Fruit fly (Drosophila melanogaster): ENCODE measurements around the gene CG18418.

Gene CG18418

dm6 chr3L:4689970-4690369, at the start of gene CG18418:
CG18418 (minus strand) TSS chr3L:4690070.
- TF ChIP-seq pan (optimal IDR thresholded peaks at IDR 0.05) (no peak), Dll (optimal IDR thresholded peaks at IDR 0.05) (no peak)

dm6 chr3L:4736643-4737042, 46.8 kb upstream of the CG18418 start:
- TF ChIP-seq usp (GFP tag; optimal IDR thresholded peaks at IDR 0.05) (no peak), pan (optimal IDR thresholded peaks at IDR 0.05) (no peak), EcR (GFP tag; optimal IDR thresholded peaks at IDR 0.05) (no peak), psq (optimal IDR thresholded peaks at IDR 0.05) (no peak)

- TF ChIP-seq pan (optimal IDR thresholded peaks at IDR 0.05) (no peak), usp (GFP tag; optimal IDR thresholded peaks at IDR 0.05) (no peak), EcR (GFP tag; optimal IDR thresholded peaks at IDR 0.05) (no peak), psq (optimal IDR thresholded peaks at IDR 0.05) (no peak), CG8478 (optimal IDR thresholded peaks at IDR 0.05) (no peak), Dll (optimal IDR thresholded peaks at IDR 0.05) (no peak)
These were observed 41.8 kb upstream of the CG18418 start for dm6 chr3L:4731687-4732086.

DNA sequence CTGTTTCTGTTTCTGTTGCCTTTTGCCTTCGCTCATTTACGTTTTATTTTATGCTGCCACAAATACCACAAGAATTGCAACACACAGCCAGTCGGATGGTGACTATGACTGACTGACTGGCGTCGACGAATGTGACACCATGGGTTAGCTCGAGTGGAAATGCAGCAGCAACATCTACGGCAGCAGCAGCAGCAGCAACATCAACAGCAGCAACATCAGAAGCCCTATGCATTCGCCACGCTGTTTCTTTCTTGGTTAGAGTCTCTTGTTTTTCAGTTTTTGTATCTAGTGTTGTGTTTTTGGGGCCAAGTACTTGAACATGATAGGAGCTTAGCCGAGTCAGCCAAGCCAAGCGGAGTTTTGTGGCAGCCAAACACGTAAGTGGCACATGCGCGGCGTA, 39.9 kb upstream of the CG18418 start:
- no peak for TF ChIP-seq pan (optimal IDR thresholded peaks at IDR 0.05)
- TF ChIP-seq psq (optimal IDR thresholded peaks at IDR 0.05): no peak
- no peak for TF ChIP-seq usp (GFP tag; optimal IDR thresholded peaks at IDR 0.05)
- no peak for TF ChIP-seq EcR (GFP tag; optimal IDR thresholded peaks at IDR 0.05)
- TF ChIP-seq Dll (optimal IDR thresholded peaks at IDR 0.05): no peak
- no peak for TF ChIP-seq CG8478 (optimal IDR thresholded peaks at IDR 0.05)

- no peak for TF ChIP-seq CG8478 (optimal IDR thresholded peaks at IDR 0.05)
- TF ChIP-seq psq (optimal IDR thresholded peaks at IDR 0.05): no peak
- no peak for TF ChIP-seq EcR (GFP tag; optimal IDR thresholded peaks at IDR 0.05)
- no peak for TF ChIP-seq Dll (optimal IDR thresholded peaks at IDR 0.05)
- no peak for TF ChIP-seq usp (GFP tag; optimal IDR thresholded peaks at IDR 0.05)
- TF ChIP-seq pan (optimal IDR thresholded peaks at IDR 0.05): no peak
These were observed 32.0 kb upstream of the CG18418 start for dm6 chr3L:4721886-4722285.

DNA sequence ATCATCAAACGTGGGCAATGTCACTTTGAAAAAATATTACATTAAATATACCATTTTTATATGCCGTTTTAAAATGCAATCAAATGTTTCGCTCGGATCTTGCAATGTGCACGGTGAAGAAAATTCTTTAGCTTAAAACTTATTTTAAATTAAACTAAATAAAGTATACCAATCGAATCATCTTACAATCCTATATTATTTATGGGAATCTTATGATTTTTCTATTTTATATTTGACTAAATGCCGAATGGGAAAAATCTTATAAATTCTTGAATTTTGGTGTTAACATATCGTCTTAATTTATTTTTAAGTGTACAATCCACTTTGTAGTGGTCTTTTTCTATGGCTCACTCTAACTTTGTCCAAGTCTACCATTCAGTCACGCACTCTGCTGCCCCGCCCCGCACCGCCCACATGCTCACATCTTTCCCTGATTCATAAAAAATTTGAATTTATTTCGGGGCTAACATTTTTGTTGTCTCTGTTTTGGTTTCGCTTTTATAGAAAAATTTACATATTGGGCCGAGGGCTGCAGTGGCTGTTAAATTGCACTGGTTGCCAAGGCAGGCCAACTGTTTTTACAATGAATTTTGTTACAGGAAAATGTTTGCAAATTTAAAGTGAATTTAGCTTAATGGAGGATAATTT, 30.8 kb upstream of the CG18418 start:
- no peak for TF ChIP-seq pan (optimal IDR thresholded peaks at IDR 0.05)

- TF ChIP-seq pan (optimal IDR thresholded peaks at IDR 0.05): no peak
- TF ChIP-seq CG8478 (optimal IDR thresholded peaks at IDR 0.05): no peak
- TF ChIP-seq EcR (GFP tag; optimal IDR thresholded peaks at IDR 0.05): peak in 1 of 2 experiments; percentile 44
These were observed 29.9 kb upstream of the CG18418 start for dm6 chr3L:4719743-4720142.

DNA sequence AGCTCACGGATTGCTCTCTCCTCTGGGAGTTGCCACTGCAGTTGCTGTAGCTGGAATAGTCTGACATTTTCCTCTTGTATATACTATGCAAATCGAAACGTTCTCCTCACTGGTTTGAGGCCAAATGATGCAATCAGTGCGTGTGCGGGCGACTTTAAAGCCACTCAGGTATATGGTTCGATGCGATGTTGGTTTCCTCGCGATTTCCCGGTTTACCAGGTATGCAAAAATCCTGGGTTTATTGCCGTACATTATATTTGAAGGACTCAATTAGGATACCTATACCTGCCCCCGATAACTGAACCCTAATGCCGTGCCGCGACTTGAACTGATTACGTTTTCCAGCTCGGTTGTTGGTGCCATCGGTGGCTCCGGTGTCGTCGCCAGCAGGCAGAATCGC, 19.9 kb upstream of the CG18418 start, which contains the start of gene CG13712:
Gene CG13712, minus strand, starts transcription at position 101 of the 400 bp plus-strand sequence.
- TF ChIP-seq pan (optimal IDR thresholded peaks at IDR 0.05) (no peak), EcR (GFP tag; optimal IDR thresholded peaks at IDR 0.05) (no peak), usp (GFP tag; optimal IDR thresholded peaks at IDR 0.05) (no peak), Dll (optimal IDR thresholded peaks at IDR 0.05) (no peak), CG8478 (optimal IDR thresholded peaks at IDR 0.05) (no peak), psq (optimal IDR thresholded peaks at IDR 0.05) (no peak)

DNA sequence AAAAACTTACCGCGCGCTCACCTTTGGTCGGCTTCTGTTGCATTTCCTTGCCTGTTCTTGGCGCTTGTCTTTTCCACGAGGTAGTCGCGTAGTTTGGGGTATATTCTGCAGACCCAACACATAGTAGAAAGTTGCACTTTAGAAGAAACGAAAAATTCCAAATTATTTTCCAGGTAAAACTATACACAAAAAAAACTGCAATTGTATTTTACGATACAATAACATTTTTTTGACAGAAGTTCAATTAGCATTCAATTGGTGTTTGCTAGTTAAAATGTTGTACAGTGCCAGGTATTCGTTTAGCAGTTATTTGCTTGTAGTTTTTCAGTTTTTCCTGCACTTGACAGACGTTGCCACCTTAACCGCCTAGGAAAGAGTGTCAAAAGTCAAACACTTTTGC, 18.7 kb upstream of the CG18418 start:
- TF ChIP-seq EcR (GFP tag; optimal IDR thresholded peaks at IDR 0.05) (no peak), psq (optimal IDR thresholded peaks at IDR 0.05) (no peak), pan (optimal IDR thresholded peaks at IDR 0.05) (no peak), CG8478 (optimal IDR thresholded peaks at IDR 0.05) (no peak), Dll (optimal IDR thresholded peaks at IDR 0.05) (no peak), usp (GFP tag; optimal IDR thresholded peaks at IDR 0.05) (no peak)

DNA sequence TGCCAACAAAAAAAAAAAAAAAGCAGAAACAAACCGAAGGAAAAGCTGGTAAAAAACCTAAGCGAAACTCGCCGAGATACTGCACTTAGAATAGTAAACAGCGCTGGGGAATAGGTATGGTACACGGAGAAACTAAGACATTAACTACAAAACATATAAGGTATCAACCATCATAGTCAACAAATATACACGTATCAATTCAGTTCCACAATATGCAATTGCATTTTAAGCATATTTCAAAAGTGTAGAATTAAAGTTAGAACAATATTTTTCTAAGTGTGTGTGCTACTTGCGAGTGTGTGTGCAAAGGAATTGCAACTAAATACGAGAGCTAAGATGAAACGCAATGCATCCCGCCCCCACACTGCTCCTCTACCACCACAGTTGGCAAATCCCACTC, 18.0 kb upstream of the CG18418 start:
- TF ChIP-seq EcR (GFP tag; optimal IDR thresholded peaks at IDR 0.05) (no peak), pan (optimal IDR thresholded peaks at IDR 0.05) (no peak), usp (GFP tag; optimal IDR thresholded peaks at IDR 0.05) (no peak), CG8478 (optimal IDR thresholded peaks at IDR 0.05) (no peak), Dll (optimal IDR thresholded peaks at IDR 0.05) (no peak), psq (optimal IDR thresholded peaks at IDR 0.05) (no peak)

dm6 chr3L:4702003-4702402, 12.1 kb upstream of the CG18418 start:
- TF ChIP-seq psq (optimal IDR thresholded peaks at IDR 0.05) (no peak), EcR (GFP tag; optimal IDR thresholded peaks at IDR 0.05) (no peak), Dll (optimal IDR thresholded peaks at IDR 0.05) (no peak), pan (optimal IDR thresholded peaks at IDR 0.05) (no peak), CG8478 (optimal IDR thresholded peaks at IDR 0.05) (no peak), usp (GFP tag; optimal IDR thresholded peaks at IDR 0.05) (no peak)

- TF ChIP-seq CG8478 (optimal IDR thresholded peaks at IDR 0.05): no peak
- TF ChIP-seq Dll (optimal IDR thresholded peaks at IDR 0.05): no peak
- TF ChIP-seq pan (optimal IDR thresholded peaks at IDR 0.05): no peak
- no peak for TF ChIP-seq psq (optimal IDR thresholded peaks at IDR 0.05)
- no peak for TF ChIP-seq EcR (GFP tag; optimal IDR thresholded peaks at IDR 0.05)
- no peak for TF ChIP-seq usp (GFP tag; optimal IDR thresholded peaks at IDR 0.05)
These were observed 10.2 kb upstream of the CG18418 start for dm6 chr3L:4700091-4700490.

DNA sequence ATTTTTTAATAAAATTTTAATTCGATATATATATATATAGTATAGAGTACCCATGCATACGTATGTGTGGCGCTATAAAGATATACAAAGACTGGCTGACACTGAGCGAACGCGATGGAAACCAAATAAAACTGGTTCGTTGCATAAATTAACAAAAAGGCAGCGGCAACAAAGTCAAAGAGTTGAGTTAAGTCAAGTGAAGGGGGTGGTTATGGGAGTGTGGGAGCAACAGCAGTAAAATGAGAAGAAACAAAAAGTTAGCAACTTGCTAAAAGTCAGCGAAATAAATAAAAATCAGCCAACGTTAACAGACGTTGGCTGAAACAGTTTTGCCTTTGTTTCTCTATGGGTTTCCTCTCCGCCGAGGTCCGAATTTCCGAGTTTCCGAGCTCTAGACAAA, 8.6 kb upstream of the CG18418 start:
- TF ChIP-seq usp (GFP tag; optimal IDR thresholded peaks at IDR 0.05) (no peak), pan (optimal IDR thresholded peaks at IDR 0.05) (no peak), Dll (optimal IDR thresholded peaks at IDR 0.05) (no peak), CG8478 (optimal IDR thresholded peaks at IDR 0.05) (no peak), psq (optimal IDR thresholded peaks at IDR 0.05) (no peak), EcR (GFP tag; optimal IDR thresholded peaks at IDR 0.05) (no peak)
